Worm (Caenorhabditis elegans) whole organism, L1 larva: ENCODE results near the gene C34B4.5.
A peak's percentile ranks its signal among the peaks of the same experiment; 100 is the strongest.

ENCODE experiments used
- C04F5.9 ChIP-seq: sonication (generic microtip); optimal IDR thresholded peaks from 2 replicates; lab custom pipeline; 2016; ENCODE audit warnings: missing genetic modification characterization, missing compliant biosample characterization
- C16A3.4 ChIP-seq: fragments of 150-350 bp; optimal IDR thresholded peaks from 2 replicates; lab custom pipeline; 2014; ENCODE audit warnings: missing biosample characterization, missing genetic modification characterization
- C34B4.2 ChIP-seq: sonication (generic microtip); optimal IDR thresholded peaks from 2 replicates; lab custom pipeline; 2017; ENCODE audit warnings: mild to moderate bottlenecking, missing genetic modification characterization, missing compliant biosample characterization
- Y116A8C.19 ChIP-seq: sonication (generic microtip); optimal IDR thresholded peaks from 2 replicates; lab custom pipeline; 2016; ENCODE audit warnings: missing compliant biosample characterization, missing genetic modification characterization, borderline replicate concordance
- aly-2 ChIP-seq: fragments of 150-350 bp; optimal IDR thresholded peaks from 2 replicates; lab custom pipeline; 2014; ENCODE audit warnings: missing biosample characterization, missing genetic modification characterization
- blmp-1 ChIP-seq: fragments of 150-350 bp; optimal IDR thresholded peaks from 2 replicates; lab custom pipeline; 2014; ENCODE audit warnings: missing biosample characterization, missing genetic modification characterization
- ceh-63 ChIP-seq: fragments of 200-800 bp; sonication (Bioruptor generic); optimal IDR thresholded peaks from 2 replicates; lab custom pipeline; 2018; ENCODE audit warnings: mild to moderate bottlenecking, missing genetic modification characterization, missing compliant biosample characterization
- ceh-82 ChIP-seq, 3 experiments: fragments of 150-350 bp in 1 of 3; sonication (generic microtip) in 2 of 3; optimal IDR thresholded peaks; 2 replicates each; lab custom pipeline; 2014 to 2017; ENCODE audit warnings: missing biosample characterization in 3 of 3, missing genetic modification characterization in 3 of 3
- ceh-88 ChIP-seq: fragments of 200-800 bp; sonication (Bioruptor generic); IDR thresholded peaks from 2 replicates; pipeline ENCODE4 v1.3.6; 2022; ENCODE audit warnings: missing genetic modification characterization, missing compliant biosample characterization
- ceh-90 ChIP-seq: sonication (generic microtip); optimal IDR thresholded peaks from 2 replicates; lab custom pipeline; 2016; ENCODE audit warnings: missing genetic modification characterization, missing compliant biosample characterization
- ces-1 ChIP-seq: fragments of 150-350 bp; optimal IDR thresholded peaks from 2 replicates; lab custom pipeline; 2014; ENCODE audit warnings: missing biosample characterization, missing genetic modification reagents, missing genetic modification characterization
- efl-1 ChIP-seq, 4 experiments: fragments of 150-350 bp; optimal IDR thresholded peaks in 3 of 4; peaks in 1 of 4; 1 replicate in 1 of 4; 2 replicates in 3 of 4; lab custom pipeline; 2014; ENCODE audit warnings: missing biosample characterization in 2 of 4, missing genetic modification characterization in 2 of 4, missing genetic modification reagents in 2 of 4
- efl-3 ChIP-seq: fragments of 200-800 bp; sonication (Bioruptor generic); optimal IDR thresholded peaks from 2 replicates; lab custom pipeline; 2018; ENCODE audit warnings: mild to moderate bottlenecking, missing genetic modification characterization, missing compliant biosample characterization
- egl-13 ChIP-seq: sonication (generic microtip); optimal IDR thresholded peaks from 2 replicates; lab custom pipeline; 2016; ENCODE audit warnings: missing genotype, missing genetic modification reagents, missing genetic modification characterization, missing compliant biosample characterization
- egl-27 ChIP-seq, 2 experiments: fragments of 150-350 bp in 1 of 2; sonication (generic microtip); optimal IDR thresholded peaks; 3 replicates each; lab custom pipeline; 2017 to 2018; ENCODE audit warnings: missing biosample characterization in 2 of 2, missing genetic modification characterization in 2 of 2, missing genetic modification reagents in 2 of 2
- elt-2 ChIP-seq: sonication (generic microtip); optimal IDR thresholded peaks from 2 replicates; lab custom pipeline; 2016; ENCODE audit warnings: missing genetic modification characterization, mild to moderate bottlenecking, inconsistent platforms, missing compliant biosample characterization, missing genetic modification reagents
- elt-3 ChIP-seq, 6 experiments: fragments of 150-350 bp in 1 of 6; sonication (generic microtip); optimal IDR thresholded peaks; 2 replicates each; lab custom pipeline; 2017 to 2018; ENCODE audit warnings: missing biosample characterization in 6 of 6, missing genetic modification characterization in 6 of 6, inconsistent platforms in 1 of 6
- fkh-10 ChIP-seq: sonication (generic microtip); optimal IDR thresholded peaks from 2 replicates; lab custom pipeline; 2017; ENCODE audit warnings: missing biosample characterization, missing genetic modification reagents, missing genetic modification characterization
- fkh-4 ChIP-seq: sonication (generic microtip); optimal IDR thresholded peaks from 2 replicates; lab custom pipeline; 2016; ENCODE audit warnings: missing compliant biosample characterization, missing genetic modification characterization, borderline replicate concordance
- hlh-17 ChIP-seq: fragments of 200-800 bp; sonication (Bioruptor generic); optimal IDR thresholded peaks from 2 replicates; lab custom pipeline; 2018; ENCODE audit warnings: missing genetic modification characterization, mild to moderate bottlenecking, missing compliant biosample characterization, moderate library complexity, borderline replicate concordance
- hlh-4 ChIP-seq: sonication (generic microtip); optimal IDR thresholded peaks from 2 replicates; lab custom pipeline; 2016; ENCODE audit warnings: mild to moderate bottlenecking, missing genetic modification characterization, missing compliant biosample characterization
- hpl-2 ChIP-seq: fragments of 150-350 bp; optimal IDR thresholded peaks from 2 replicates; lab custom pipeline; 2014; ENCODE audit warnings: missing biosample characterization, missing genetic modification reagents, missing genetic modification characterization
- isw-1 ChIP-seq: fragments of 200-800 bp; sonication (Bioruptor generic); IDR thresholded peaks from 2 replicates; pipeline ENCODE4 v1.3.6; 2022; ENCODE audit warnings: missing genetic modification characterization, missing compliant biosample characterization
- lin-13 ChIP-seq: fragments of 150-350 bp; optimal IDR thresholded peaks from 2 replicates; lab custom pipeline; 2014; ENCODE audit warnings: missing biosample characterization, missing genetic modification reagents, missing genetic modification characterization
- lin-14 ChIP-seq: fragments of 200-800 bp; sonication (Bioruptor generic); optimal IDR thresholded peaks from 2 replicates; lab custom pipeline; 2018; ENCODE audit warnings: mild to moderate bottlenecking, missing genetic modification characterization, moderate library complexity, missing compliant biosample characterization
- lin-15B ChIP-seq: fragments of 150-350 bp; sonication (generic microtip); optimal IDR thresholded peaks from 3 replicates; lab custom pipeline; 2014; ENCODE audit warnings: missing biosample characterization, missing genetic modification characterization
- lin-35 ChIP-seq, 2 experiments: fragments of 150-350 bp; optimal IDR thresholded peaks; 2 replicates each; lab custom pipeline; 2014; ENCODE audit warnings: missing biosample characterization in 2 of 2, missing genetic modification characterization in 2 of 2, missing genetic modification reagents in 2 of 2
- lir-3 ChIP-seq: sonication (generic microtip); optimal IDR thresholded peaks from 2 replicates; lab custom pipeline; 2016; ENCODE audit warnings: mild to moderate bottlenecking, missing genetic modification characterization, moderate library complexity, missing compliant biosample characterization; ENCODE audit not compliant: poor library complexity
- lsy-2 ChIP-seq, 2 experiments: fragments of 150-350 bp; optimal IDR thresholded peaks; 2 replicates each; lab custom pipeline; 2014; ENCODE audit warnings: missing biosample characterization in 2 of 2, missing genetic modification characterization in 2 of 2
- mef-2 ChIP-seq: fragments of 150-350 bp; optimal IDR thresholded peaks from 2 replicates; lab custom pipeline; 2014; ENCODE audit warnings: missing biosample characterization, missing genetic modification characterization
- nhr-11 ChIP-seq: fragments of 150-350 bp; optimal IDR thresholded peaks from 2 replicates; lab custom pipeline; 2014; ENCODE audit warnings: missing biosample characterization, missing genetic modification characterization
- nhr-20 ChIP-seq: sonication (generic microtip); optimal IDR thresholded peaks from 2 replicates; lab custom pipeline; 2016; ENCODE audit warnings: mild to moderate bottlenecking, missing genetic modification characterization, missing compliant biosample characterization
- nhr-85 ChIP-seq: sonication (generic microtip); peaks from one replicate; lab custom pipeline; 2016; ENCODE audit warnings: missing genetic modification characterization, inconsistent platforms, missing compliant biosample characterization
- pax-3 ChIP-seq: fragments of 200-800 bp; sonication (Bioruptor generic); optimal IDR thresholded peaks from 2 replicates; lab custom pipeline; 2018; ENCODE audit warnings: mild to moderate bottlenecking, missing genetic modification characterization, moderate library complexity, missing compliant biosample characterization
- pqm-1 ChIP-seq: sonication (generic microtip); optimal IDR thresholded peaks from 3 replicates; lab custom pipeline; 2017; ENCODE audit warnings: missing biosample characterization, missing genetic modification characterization
- rnt-1 ChIP-seq: sonication (generic microtip); optimal IDR thresholded peaks from 2 replicates; lab custom pipeline; 2016; ENCODE audit warnings: mild to moderate bottlenecking, missing genetic modification characterization, moderate library complexity, missing compliant biosample characterization
- skn-1 ChIP-seq: fragments of 150-350 bp; optimal IDR thresholded peaks from 2 replicates; lab custom pipeline; 2014; ENCODE audit warnings: missing biosample characterization, missing genetic modification characterization
- snpc-4 ChIP-seq: fragments of 150-350 bp; optimal IDR thresholded peaks from 2 replicates; lab custom pipeline; 2014; ENCODE audit warnings: missing biosample characterization, missing genetic modification characterization
- snu-23 ChIP-seq: sonication (generic microtip); optimal IDR thresholded peaks from 2 replicates; lab custom pipeline; 2016; ENCODE audit warnings: missing genetic modification characterization, missing compliant biosample characterization
- unc-30 ChIP-seq: sonication (generic microtip); optimal IDR thresholded peaks from 2 replicates; lab custom pipeline; 2017; ENCODE audit warnings: missing biosample characterization, missing genetic modification characterization
- xbp-1 ChIP-seq: sonication (generic microtip); optimal IDR thresholded peaks from 2 replicates; lab custom pipeline; 2016; ENCODE audit warnings: missing genetic modification characterization, missing compliant biosample characterization
- zip-4 ChIP-seq: fragments of 200-800 bp; sonication (Bioruptor generic); optimal IDR thresholded peaks from 2 replicates; lab custom pipeline; 2018; ENCODE audit warnings: mild to moderate bottlenecking, missing genetic modification characterization, moderate library complexity, missing compliant biosample characterization
- ztf-4 ChIP-seq: fragments of 150-350 bp; optimal IDR thresholded peaks from 2 replicates; lab custom pipeline; 2014; ENCODE audit warnings: missing biosample characterization, missing genetic modification characterization

C34B4.5 gene

DNA sequence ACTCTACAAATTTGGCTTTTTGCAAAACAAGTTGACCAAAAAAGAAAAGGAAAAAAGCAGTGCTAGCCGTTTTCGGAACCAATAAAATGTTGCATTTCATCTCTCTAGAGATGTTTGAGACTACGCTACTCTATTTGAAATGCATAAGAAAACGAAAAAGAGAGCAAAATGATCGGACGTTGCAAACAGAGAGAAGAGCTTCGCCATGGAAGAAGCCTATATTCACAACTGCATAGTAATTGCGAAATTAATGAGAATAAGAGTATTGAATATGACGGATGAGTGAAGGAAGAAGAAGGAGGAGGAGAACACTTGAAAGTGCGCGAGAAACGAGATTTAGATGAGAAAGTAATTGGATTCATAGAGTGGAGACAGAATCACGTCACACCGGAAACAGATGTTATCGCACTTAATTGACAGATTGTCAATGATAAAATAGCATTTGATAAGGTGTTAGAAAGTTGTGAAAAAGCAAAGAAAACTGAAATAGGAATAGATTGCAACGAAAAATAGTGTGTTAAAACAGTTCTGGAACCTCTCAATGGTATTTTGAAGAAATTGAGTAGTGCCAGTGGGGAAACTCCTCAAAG, 10.2 kb downstream of the C34B4.5 start:
- TF ChIP-seq mef-2, result no peak
- no peak for TF ChIP-seq lsy-2 (tag; optimal IDR thresholded peaks at IDR 0.05; lab: Kevin White, UChicago)
- peak; percentile 34 for TF ChIP-seq blmp-1 (tag; lab: Kevin White, UChicago)
- no peak for TF ChIP-seq nhr-11 (tag; lab: Kevin White, UChicago)
- TF ChIP-seq lin-15B, result no peak
- no peak for TF ChIP-seq nhr-20 (tag; lab: Kevin White, UChicago)
- no peak for TF ChIP-seq egl-13 (tag; lab: Kevin White, UChicago)
- TF ChIP-seq unc-30, result no peak
- TF ChIP-seq hlh-4 (tag; lab: Kevin White, UChicago), result no peak
- no peak for TF ChIP-seq C04F5.9 (tag; lab: Kevin White, UChicago)
- TF ChIP-seq zip-4 (GFP tag; lab: Kevin White, UChicago), result no peak
- TF ChIP-seq xbp-1 (tag; lab: Kevin White, UChicago), result no peak
- TF ChIP-seq C16A3.4 (tag; lab: Kevin White, UChicago), result no peak
- peak; percentile 8 for TF ChIP-seq lin-14 (GFP tag; lab: Kevin White, UChicago)
- no peak for TF ChIP-seq snpc-4
- no peak for TF ChIP-seq lin-35 (GFP tag; optimal IDR thresholded peaks at IDR 0.05; lab: Kevin White, UChicago)
- no peak for TF ChIP-seq ceh-88
- TF ChIP-seq ztf-4 (tag; lab: Kevin White, UChicago), result no peak
- TF ChIP-seq lir-3 (tag; lab: Kevin White, UChicago), result no peak
- TF ChIP-seq ceh-63 (GFP tag; lab: Kevin White, UChicago), result no peak
- TF ChIP-seq efl-1 (optimal IDR thresholded peaks at IDR 0.05; lab: Kevin White, UChicago), result no peak
- peak in 1 of 2 experiments; percentile 6 for TF ChIP-seq efl-1 (GFP tag; optimal IDR thresholded peaks at IDR 0.05 in 1 of 2; lab: Kevin White, UChicago)
- TF ChIP-seq efl-3, result no peak
- no peak for TF ChIP-seq Y116A8C.19 (tag; lab: Kevin White, UChicago)
- TF ChIP-seq hpl-2 (GFP tag; lab: Kevin White, UChicago), result no peak
- no peak for TF ChIP-seq fkh-10 (GFP tag; lab: Kevin White, UChicago)
- no peak for TF ChIP-seq fkh-4 (tag; lab: Kevin White, UChicago)
- no peak for TF ChIP-seq pax-3
- peak in 1 of 3 experiments; percentile 10 for TF ChIP-seq ceh-82 (tag; optimal IDR thresholded peaks at IDR 0.05; lab: Kevin White, UChicago)
- TF ChIP-seq aly-2 (tag; lab: Kevin White, UChicago), result no peak
- peak; percentile 13 for TF ChIP-seq nhr-85 (tag; lab: Kevin White, UChicago)
- no peak for TF ChIP-seq pqm-1 (tag; lab: Kevin White, UChicago)
- no peak for TF ChIP-seq rnt-1 (tag; lab: Kevin White, UChicago)
- TF ChIP-seq egl-27 (tag; optimal IDR thresholded peaks at IDR 0.05; lab: Kevin White, UChicago), result no peak
- no peak for TF ChIP-seq snu-23 (GFP tag; lab: Kevin White, UChicago)
- TF ChIP-seq C34B4.2, result no peak
- no peak for TF ChIP-seq ces-1 (GFP tag; lab: Kevin White, UChicago)
- no peak for TF ChIP-seq elt-2 (tag; lab: Kevin White, UChicago)
- no peak for TF ChIP-seq skn-1 (tag; lab: Kevin White, UChicago)
- no peak for TF ChIP-seq hlh-17
- no peak for TF ChIP-seq ceh-90 (tag; lab: Kevin White, UChicago)
- TF ChIP-seq isw-1 (GFP tag; lab: Robert Waterston, UW), result no peak
- TF ChIP-seq lin-13 (GFP tag; lab: Kevin White, UChicago), result no peak
- TF ChIP-seq elt-3 (tag; optimal IDR thresholded peaks at IDR 0.05; lab: Kevin White, UChicago), result no peak
